Worm (Caenorhabditis elegans) whole organism, midembryonic: ENCODE results near the gene cdgs-1.

Experiments used
- T22C8.4 ChIP-seq: fragments of 200-800 bp; sonication (Bioruptor generic); IDR thresholded peaks from 2 replicates; pipeline ENCODE4 v1.3.6; 2022; ENCODE audit warnings: missing genetic modification characterization, missing compliant biosample characterization
- cog-1 ChIP-seq: sonication (generic microtip); optimal IDR thresholded peaks from 2 replicates; lab custom pipeline; 2016; ENCODE audit warnings: missing genetic modification characterization, missing compliant biosample characterization
- flt-1 ChIP-seq: fragments of 200-800 bp; sonication (Bioruptor generic); IDR thresholded peaks from 2 replicates; pipeline ENCODE4 v1.3.6; 2022; ENCODE audit warnings: missing genetic modification characterization, missing compliant biosample characterization
- klf-2 ChIP-seq: fragments of 200-800 bp; sonication (Bioruptor generic); conservative IDR thresholded peaks from 2 replicates; pipeline ENCODE4 v1.3.6; 2022; ENCODE audit warnings: missing genetic modification reagents, missing genetic modification characterization, missing compliant biosample characterization
- med-1 ChIP-seq: sonication (generic microtip); optimal IDR thresholded peaks from 2 replicates; lab custom pipeline; 2017; ENCODE audit warnings: missing genetic modification characterization, mild to moderate bottlenecking, missing compliant biosample characterization, antibody characterized with exemption, missing genetic modification reagents; ENCODE audit not compliant: insufficient read depth
- ref-1 ChIP-seq: fragments of 200-800 bp; sonication (Bioruptor generic); conservative IDR thresholded peaks from 2 replicates; pipeline ENCODE4 v1.3.6; 2022; ENCODE audit warnings: missing genetic modification reagents, missing genetic modification characterization, missing compliant biosample characterization
- tab-1 ChIP-seq: fragments of 200-800 bp; sonication (Bioruptor generic); IDR thresholded peaks from 2 replicates; pipeline ENCODE4 v1.3.6; 2022; ENCODE audit warnings: missing genetic modification characterization, missing compliant biosample characterization
- ztf-23 ChIP-seq: fragments of 200-800 bp; sonication (Bioruptor generic); IDR thresholded peaks from 2 replicates; pipeline ENCODE4 v1.3.6; 2022; ENCODE audit warnings: missing genetic modification reagents, missing genetic modification characterization, missing compliant biosample characterization
- ztf-29 ChIP-seq: fragments of 200-800 bp; sonication (Bioruptor generic); IDR thresholded peaks from 2 replicates; pipeline ENCODE4 v1.3.6; 2022; ENCODE audit warnings: missing genetic modification reagents, missing genetic modification characterization, missing compliant biosample characterization

Gene cdgs-1

ce11 chrIV:7816402-7817102 lies 1.0 kb upstream of the cdgs-1 start:
- TF ChIP-seq cog-1 (tag; lab: Kevin White, UChicago): no peak
- TF ChIP-seq T22C8.4 (GFP tag; lab: Robert Waterston, UW): no peak
- TF ChIP-seq med-1 (GFP tag; lab: Kevin White, UChicago): no peak
- no peak for TF ChIP-seq ref-1
- TF ChIP-seq klf-2 (GFP tag; lab: Robert Waterston, UW): no peak
- TF ChIP-seq flt-1: no peak
- no peak for TF ChIP-seq ztf-23 (GFP tag; lab: Robert Waterston, UW)
- no peak for TF ChIP-seq tab-1 (GFP tag; lab: Robert Waterston, UW)

ce11 chrIV:7812709-7813108 lies 2.8 kb downstream of the cdgs-1 start, which contains the start of gene zgpa-1:
TSS of gene zgpa-1 (minus strand) at chrIV:7812809.
- TF ChIP-seq tab-1 (GFP tag; lab: Robert Waterston, UW): no peak

ce11 chrIV:7808583-7808982 lies 7.0 kb downstream of the cdgs-1 start, which contains the start of gene C33H5.1:
TSS of gene C33H5.1 (plus strand) at chrIV:7808912.
- no peak for TF ChIP-seq cog-1 (tag; lab: Kevin White, UChicago)
- no peak for TF ChIP-seq klf-2 (GFP tag; lab: Robert Waterston, UW)
- TF ChIP-seq tab-1 (GFP tag; lab: Robert Waterston, UW): no peak
- no peak for TF ChIP-seq T22C8.4 (GFP tag; lab: Robert Waterston, UW)
- no peak for TF ChIP-seq flt-1
- TF ChIP-seq ztf-29 (GFP tag; lab: Robert Waterston, UW): no peak
- no peak for TF ChIP-seq ref-1
- no peak for TF ChIP-seq med-1 (GFP tag; lab: Kevin White, UChicago)
- no peak for TF ChIP-seq ztf-23 (GFP tag; lab: Robert Waterston, UW)

- TF ChIP-seq flt-1 (no peak), ztf-29 (GFP tag; lab: Robert Waterston, UW) (no peak), ref-1 (no peak), T22C8.4 (GFP tag; lab: Robert Waterston, UW) (no peak), tab-1 (GFP tag; lab: Robert Waterston, UW) (no peak), klf-2 (GFP tag; lab: Robert Waterston, UW) (no peak), ztf-23 (GFP tag; lab: Robert Waterston, UW) (no peak), med-1 (GFP tag; lab: Kevin White, UChicago) (no peak), cog-1 (tag; lab: Kevin White, UChicago) (no peak)
Observed at ce11 chrIV:7804740-7805139, 10.8 kb downstream of the cdgs-1 start, which contains the start of gene C33H5.2. TSS of gene C33H5.2 (plus strand) at chrIV:7805040.

- no peak for TF ChIP-seq T22C8.4 (GFP tag; lab: Robert Waterston, UW)
- TF ChIP-seq ztf-23 (GFP tag; lab: Robert Waterston, UW): no peak
- TF ChIP-seq cog-1 (tag; lab: Kevin White, UChicago): no peak
- no peak for TF ChIP-seq ztf-29 (GFP tag; lab: Robert Waterston, UW)
- TF ChIP-seq tab-1 (GFP tag; lab: Robert Waterston, UW): no peak
- TF ChIP-seq klf-2 (GFP tag; lab: Robert Waterston, UW): no peak
- no peak for TF ChIP-seq ref-1
- TF ChIP-seq med-1 (GFP tag; lab: Kevin White, UChicago): no peak
- TF ChIP-seq flt-1: no peak
Observed at ce11 chrIV:7803250-7803649, 12.3 kb downstream of the cdgs-1 start, which contains the start of gene C33H5.16. TSS of gene C33H5.16 (minus strand) at chrIV:7803350.

ce11 chrIV:7800338-7800737 lies 15.2 kb downstream of the cdgs-1 start:
- no peak for TF ChIP-seq tab-1 (GFP tag; lab: Robert Waterston, UW)
- TF ChIP-seq ztf-23 (GFP tag; lab: Robert Waterston, UW): no peak
- no peak for TF ChIP-seq flt-1
- TF ChIP-seq klf-2 (GFP tag; lab: Robert Waterston, UW): no peak

ce11 chrIV:7796432-7797113 lies 19.0 kb downstream of the cdgs-1 start, which contains the start of gene sgo-1:
TSS of gene sgo-1 (minus strand) at chrIV:7796482.
- no peak for TF ChIP-seq tab-1 (GFP tag; lab: Robert Waterston, UW)
- no peak for TF ChIP-seq flt-1
- no peak for TF ChIP-seq ref-1
- TF ChIP-seq ztf-29 (GFP tag; lab: Robert Waterston, UW): no peak
- TF ChIP-seq cog-1 (tag; lab: Kevin White, UChicago): no peak
- no peak for TF ChIP-seq T22C8.4 (GFP tag; lab: Robert Waterston, UW)
- no peak for TF ChIP-seq klf-2 (GFP tag; lab: Robert Waterston, UW)
- TF ChIP-seq ztf-23 (GFP tag; lab: Robert Waterston, UW): no peak
- no peak for TF ChIP-seq med-1 (GFP tag; lab: Kevin White, UChicago)

ce11 chrIV:7794709-7795108 lies 20.8 kb downstream of the cdgs-1 start, which contains the start of gene ntp-1:
TSS of gene ntp-1 (minus strand) at chrIV:7794809.
- no peak for TF ChIP-seq T22C8.4 (GFP tag; lab: Robert Waterston, UW)
- TF ChIP-seq tab-1 (GFP tag; lab: Robert Waterston, UW): no peak
- no peak for TF ChIP-seq ztf-29 (GFP tag; lab: Robert Waterston, UW)
- TF ChIP-seq cog-1 (tag; lab: Kevin White, UChicago): no peak
- no peak for TF ChIP-seq ztf-23 (GFP tag; lab: Robert Waterston, UW)
- TF ChIP-seq flt-1: no peak
- TF ChIP-seq med-1 (GFP tag; lab: Kevin White, UChicago): no peak
- TF ChIP-seq ref-1: no peak
- TF ChIP-seq klf-2 (GFP tag; lab: Robert Waterston, UW): no peak

ce11 chrIV:7791821-7792446 lies 23.6 kb downstream of the cdgs-1 start, which contains the start of gene C33H5.13:
TSS of gene C33H5.13 (minus strand) at chrIV:7792263.
- no peak for TF ChIP-seq klf-2 (GFP tag; lab: Robert Waterston, UW)
- no peak for TF ChIP-seq ztf-23 (GFP tag; lab: Robert Waterston, UW)
